Worm (Caenorhabditis elegans) whole organism, L2 larva: ENCODE data around the gene tatn-1.
A peak's percentile ranks its signal among the peaks of the same experiment; 100 is the strongest.

Experiments
- C34F6.9 ChIP-seq: fragments of 150-350 bp; optimal IDR thresholded peaks from 2 replicates; lab custom pipeline; 2014; ENCODE audit warnings: missing biosample characterization, missing genetic modification characterization
- F13H6.1 ChIP-seq: sonication (generic microtip); optimal IDR thresholded peaks from 2 replicates; lab custom pipeline; 2016; ENCODE audit warnings: missing genetic modification characterization, missing compliant biosample characterization
- Y55F3AM.14 ChIP-seq: fragments of 200-800 bp; sonication (Bioruptor generic); optimal IDR thresholded peaks from 2 replicates; lab custom pipeline; 2018; ENCODE audit warnings: mild to moderate bottlenecking, missing genetic modification characterization, missing compliant biosample characterization
- aly-2 ChIP-seq: fragments of 150-350 bp; optimal IDR thresholded peaks from 2 replicates; lab custom pipeline; 2014; ENCODE audit warnings: missing biosample characterization, missing genetic modification characterization
- ama-1 ChIP-seq: fragments of 150-350 bp; optimal IDR thresholded peaks from 2 replicates; lab custom pipeline; 2018; ENCODE audit warnings: inconsistent platforms
- blmp-1 ChIP-seq: sonication (generic microtip); optimal IDR thresholded peaks from 2 replicates; lab custom pipeline; 2017; ENCODE audit warnings: missing genetic modification characterization, mild to moderate bottlenecking, missing compliant biosample characterization, antibody characterized with exemption, moderate library complexity; ENCODE audit not compliant: insufficient read depth
- ceh-16 ChIP-seq: fragments of 150-350 bp; optimal IDR thresholded peaks from 2 replicates; lab custom pipeline; 2014; ENCODE audit warnings: missing biosample characterization, missing genetic modification characterization
- ceh-82 ChIP-seq: fragments of 150-350 bp; optimal IDR thresholded peaks from 2 replicates; lab custom pipeline; 2014; ENCODE audit warnings: missing biosample characterization, missing genetic modification characterization
- crh-2 ChIP-seq: sonication (generic microtip); optimal IDR thresholded peaks from 2 replicates; lab custom pipeline; 2017; ENCODE audit warnings: missing biosample characterization, missing genetic modification characterization
- dmd-4 ChIP-seq: sonication (generic microtip); optimal IDR thresholded peaks from 2 replicates; lab custom pipeline; 2017; ENCODE audit warnings: missing biosample characterization, missing genetic modification characterization
- egl-27 ChIP-seq: sonication (generic microtip); optimal IDR thresholded peaks from 3 replicates; lab custom pipeline; 2017; ENCODE audit warnings: missing biosample characterization, missing genetic modification reagents, missing genetic modification characterization
- elt-1 ChIP-seq: fragments of 150-350 bp; optimal IDR thresholded peaks from 2 replicates; lab custom pipeline; 2014; ENCODE audit warnings: missing biosample characterization, missing genetic modification characterization
- fos-1 ChIP-seq: fragments of 150-350 bp; optimal IDR thresholded peaks from 2 replicates; lab custom pipeline; 2014; ENCODE audit warnings: missing biosample characterization, missing genetic modification characterization
- gmeb-1 ChIP-seq: fragments of 150-350 bp; optimal IDR thresholded peaks from 2 replicates; lab custom pipeline; 2014; ENCODE audit warnings: missing biosample characterization, missing genetic modification characterization
- lin-11 ChIP-seq: fragments of 150-350 bp; sonication (generic microtip); optimal IDR thresholded peaks from 2 replicates; lab custom pipeline; 2014; ENCODE audit warnings: missing biosample characterization, missing genetic modification characterization, inconsistent platforms, mixed read lengths
- lin-39 ChIP-seq: fragments of 150-350 bp; optimal IDR thresholded peaks from 2 replicates; lab custom pipeline; 2014; ENCODE audit warnings: missing biosample characterization, missing genetic modification reagents, missing genetic modification characterization
- lsy-2 ChIP-seq, 2 experiments: fragments of 150-350 bp in 1 of 2; sonication (generic microtip) in 1 of 2; optimal IDR thresholded peaks; 2 replicates each; lab custom pipeline; 2014 to 2017; ENCODE audit warnings: missing biosample characterization in 2 of 2, missing genetic modification characterization in 2 of 2
- mab-5 ChIP-seq: fragments of 150-350 bp; optimal IDR thresholded peaks from 2 replicates; lab custom pipeline; 2014; ENCODE audit warnings: missing biosample characterization, missing genetic modification characterization
- mbf-1 ChIP-seq: sonication (generic microtip); optimal IDR thresholded peaks from 2 replicates; lab custom pipeline; 2017; ENCODE audit warnings: missing biosample characterization, missing genetic modification characterization
- mdl-1 ChIP-seq, 2 experiments: fragments of 150-350 bp in 1 of 2; sonication (generic microtip) in 1 of 2; optimal IDR thresholded peaks; 2 replicates each; lab custom pipeline; 2017; ENCODE audit warnings: missing biosample characterization in 2 of 2, missing genetic modification characterization in 2 of 2
- nhr-10 ChIP-seq: sonication (generic microtip); optimal IDR thresholded peaks from 2 replicates; lab custom pipeline; 2017; ENCODE audit warnings: missing biosample characterization, missing genetic modification characterization
- nhr-12 ChIP-seq: fragments of 150-350 bp; optimal IDR thresholded peaks from 2 replicates; lab custom pipeline; 2014; ENCODE audit warnings: missing biosample characterization, missing genetic modification characterization
- nhr-129 ChIP-seq: fragments of 150-350 bp; optimal IDR thresholded peaks from 2 replicates; lab custom pipeline; 2014; ENCODE audit warnings: missing biosample characterization, missing genetic modification characterization
- nhr-21 ChIP-seq: fragments of 150-350 bp; optimal IDR thresholded peaks from 2 replicates; lab custom pipeline; 2014; ENCODE audit warnings: missing biosample characterization, missing genetic modification characterization
- nhr-25 ChIP-seq: fragments of 150-350 bp; sonication (generic microtip); optimal IDR thresholded peaks from 3 replicates; lab custom pipeline; 2014; ENCODE audit warnings: missing biosample characterization, missing genetic modification characterization
- nhr-6 ChIP-seq: fragments of 150-350 bp; optimal IDR thresholded peaks from 2 replicates; lab custom pipeline; 2014; ENCODE audit warnings: missing biosample characterization, missing genetic modification characterization
- nhr-77 ChIP-seq: fragments of 150-350 bp; optimal IDR thresholded peaks from 2 replicates; lab custom pipeline; 2014; ENCODE audit warnings: missing biosample characterization, missing genetic modification characterization
- sem-4 ChIP-seq: fragments of 150-350 bp; optimal IDR thresholded peaks from 2 replicates; lab custom pipeline; 2014; ENCODE audit warnings: missing biosample characterization, missing genetic modification reagents, missing genetic modification characterization
- sma-3 ChIP-seq: sonication (generic microtip); optimal IDR thresholded peaks from 2 replicates; lab custom pipeline; 2016; ENCODE audit warnings: missing genetic modification reagents, missing genetic modification characterization, missing compliant biosample characterization
- sma-9 ChIP-seq, 2 experiments: fragments of 150-350 bp in 1 of 2; sonication (generic microtip) in 1 of 2; optimal IDR thresholded peaks; 2 replicates each; lab custom pipeline; 2014 to 2016; ENCODE audit warnings: missing genetic modification characterization in 2 of 2, mild to moderate bottlenecking in 1 of 2, missing biosample characterization in 1 of 2, missing compliant biosample characterization in 1 of 2, missing genetic modification reagents in 1 of 2, moderate library complexity in 1 of 2
- snpc-4 ChIP-seq: fragments of 150-350 bp; optimal IDR thresholded peaks from 2 replicates; lab custom pipeline; 2014; ENCODE audit warnings: missing biosample characterization, missing genetic modification characterization
- unc-39 ChIP-seq: fragments of 150-350 bp; optimal IDR thresholded peaks from 2 replicates; lab custom pipeline; 2014; ENCODE audit warnings: missing biosample characterization, missing genetic modification characterization
- unc-55 ChIP-seq: fragments of 150-350 bp; sonication (generic microtip); optimal IDR thresholded peaks from 3 replicates; lab custom pipeline; 2014; ENCODE audit warnings: missing biosample characterization, missing genetic modification reagents, missing genetic modification characterization
- unc-62 ChIP-seq: fragments of 150-350 bp; optimal IDR thresholded peaks from 2 replicates; lab custom pipeline; 2014; ENCODE audit warnings: missing biosample characterization, missing genetic modification reagents, missing genetic modification characterization
- zag-1 ChIP-seq: fragments of 150-350 bp; optimal IDR thresholded peaks from 2 replicates; lab custom pipeline; 2014; ENCODE audit warnings: missing biosample characterization, missing genetic modification characterization
- ztf-11 ChIP-seq: sonication (generic microtip); optimal IDR thresholded peaks from 2 replicates; lab custom pipeline; 2017; ENCODE audit warnings: missing biosample characterization, missing genetic modification characterization

Gene tatn-1

DNA sequence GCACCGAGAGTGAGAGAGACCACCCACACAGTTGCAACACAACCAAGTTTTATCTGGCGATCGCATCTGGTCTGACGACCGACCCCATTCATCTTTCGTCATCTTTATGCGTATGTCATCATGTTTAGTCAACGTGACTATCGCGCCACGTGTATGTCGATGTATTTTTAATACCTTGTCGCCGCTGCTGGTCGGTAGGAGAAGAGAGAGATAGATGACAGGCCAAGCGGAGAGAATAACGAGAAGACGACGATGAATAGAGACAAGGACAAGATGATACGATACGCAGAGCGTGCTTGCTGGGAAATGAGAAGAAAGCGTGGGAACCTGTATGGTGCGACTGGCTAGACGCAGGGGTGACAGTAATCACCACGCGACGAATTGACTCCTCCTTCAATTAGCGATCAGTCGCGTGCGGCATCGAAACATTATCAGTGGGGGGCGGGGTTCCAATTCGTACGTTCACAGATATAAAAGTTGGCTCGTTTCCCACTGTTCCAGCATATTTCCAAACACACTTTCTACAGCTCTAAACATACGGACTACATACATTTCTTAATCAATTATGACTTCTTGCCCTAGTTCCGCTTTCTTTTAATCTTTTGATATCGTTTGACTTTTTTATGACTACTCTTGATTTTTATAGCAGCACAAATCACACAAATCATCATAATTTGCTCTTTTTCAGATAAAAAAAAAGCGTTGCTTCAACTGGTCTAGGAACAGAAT is at the start of gene tatn-1:
Gene tatn-1, plus strand, starts transcription at position 689 of the 729 bp plus-strand sequence.
- TF ChIP-seq ceh-16 (tag; lab: Kevin White, UChicago) (peak; percentile 92), unc-55 (GFP tag; lab: Kevin White, UChicago) (no peak), lsy-2 (tag; optimal IDR thresholded peaks at IDR 0.05; lab: Kevin White, UChicago) (peak in 1 of 2 experiments; percentile 64), lin-11 (tag; lab: Kevin White, UChicago) (no peak), nhr-25 (peak; percentile 98), blmp-1 (peak; percentile 89), nhr-77 (tag; lab: Kevin White, UChicago) (peak; percentile 29), lin-39 (tag; lab: Kevin White, UChicago) (no peak), nhr-129 (tag; lab: Kevin White, UChicago) (peak; percentile 96), nhr-21 (tag; lab: Kevin White, UChicago) (peak; percentile 98), sma-9 (GFP tag; optimal IDR thresholded peaks at IDR 0.05; lab: Kevin White, UChicago) (peak; percentile 97), sma-9 (tag; optimal IDR thresholded peaks at IDR 0.05; lab: Kevin White, UChicago) (peak; percentile 40), crh-2 (peak; percentile 95), sem-4 (tag; lab: Kevin White, UChicago) (peak; percentile 86), ztf-11 (tag; lab: Kevin White, UChicago) (no peak), sma-3 (peak; percentile 97), dmd-4 (tag; lab: Kevin White, UChicago) (no peak), F13H6.1 (tag; lab: Kevin White, UChicago) (peak; percentile 86), C34F6.9 (peak; percentile 28), aly-2 (no peak), Y55F3AM.14 (GFP tag; lab: Kevin White, UChicago) (peak; percentile 93), egl-27 (tag; lab: Kevin White, UChicago) (peak; percentile 71), gmeb-1 (tag; lab: Kevin White, UChicago) (peak; percentile 67), nhr-6 (tag; lab: Kevin White, UChicago) (peak; percentile 59), mab-5 (tag; lab: Kevin White, UChicago) (no peak), fos-1 (peak; percentile 68), mdl-1 (tag; optimal IDR thresholded peaks at IDR 0.05; lab: Kevin White, UChicago) (peak; percentile 94 to 97), elt-1 (tag; lab: Kevin White, UChicago) (peak; percentile 67), nhr-12 (no peak)

DNA sequence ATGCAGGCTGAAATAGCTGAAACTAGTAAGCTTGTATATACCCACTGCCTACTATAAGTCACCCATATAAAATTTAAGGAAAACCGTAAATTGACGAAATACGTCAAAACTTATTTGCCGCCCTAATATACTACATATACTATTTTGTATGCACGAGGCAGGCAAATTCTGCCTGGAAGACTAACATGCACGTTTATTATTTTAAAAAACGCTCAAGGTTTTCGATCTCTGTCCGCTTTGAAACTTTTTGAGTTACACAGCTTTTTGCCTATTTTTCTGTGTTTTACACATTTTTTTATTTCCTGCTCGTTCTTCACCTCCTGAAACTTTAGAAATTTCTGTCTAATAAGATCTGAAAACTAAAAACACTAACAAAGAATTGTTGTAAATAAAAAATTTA is 47.6 kb upstream of the tatn-1 start:
- TF ChIP-seq ama-1 (lab: Kevin White, UChicago) (peak; percentile 21), ceh-16 (tag; lab: Kevin White, UChicago) (no peak), nhr-10 (tag; lab: Kevin White, UChicago) (no peak), unc-55 (GFP tag; lab: Kevin White, UChicago) (no peak), lsy-2 (tag; optimal IDR thresholded peaks at IDR 0.05; lab: Kevin White, UChicago) (peak in 1 of 2 experiments; percentile 34), egl-27 (tag; lab: Kevin White, UChicago) (no peak)

DNA sequence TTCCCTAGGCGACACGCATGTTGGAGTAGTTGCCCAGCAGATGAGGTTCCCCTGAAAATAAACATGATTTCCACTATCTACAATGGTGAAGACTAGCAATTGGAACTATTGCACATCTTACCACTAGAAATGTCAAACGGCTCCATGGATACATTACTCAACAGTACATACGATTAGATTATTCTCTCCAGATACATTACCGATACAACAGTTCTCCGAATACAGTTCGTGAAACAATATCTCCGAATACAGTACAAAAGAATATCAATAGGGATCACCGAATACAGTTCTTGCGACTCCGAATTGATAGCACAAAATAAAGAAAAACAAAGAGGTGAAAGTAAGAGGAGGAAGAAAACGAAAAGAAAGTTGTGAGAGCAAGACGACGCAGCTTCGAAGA is 47.0 kb upstream of the tatn-1 start, which contains the start of gene C05G5.7:
Gene C05G5.7, minus strand, starts transcription at position 1 of the 400 bp plus-strand sequence.
- no peak for TF ChIP-seq blmp-1
- TF ChIP-seq mbf-1 = no peak
- TF ChIP-seq snpc-4 (tag; lab: Kevin White, UChicago) = no peak
- TF ChIP-seq nhr-6 (tag; lab: Kevin White, UChicago) = no peak
- no peak for TF ChIP-seq nhr-10 (tag; lab: Kevin White, UChicago)
- no peak for TF ChIP-seq nhr-21 (tag; lab: Kevin White, UChicago)
- no peak for TF ChIP-seq zag-1 (tag; lab: Kevin White, UChicago)
- TF ChIP-seq unc-62 (GFP tag; lab: Kevin White, UChicago) = no peak
- no peak for TF ChIP-seq nhr-77 (tag; lab: Kevin White, UChicago)
- TF ChIP-seq ceh-82 (tag; lab: Kevin White, UChicago) = no peak
- TF ChIP-seq lsy-2 (tag; optimal IDR thresholded peaks at IDR 0.05; lab: Kevin White, UChicago) = no peak
- no peak for TF ChIP-seq lin-11 (tag; lab: Kevin White, UChicago)
- TF ChIP-seq nhr-25 = no peak
- TF ChIP-seq unc-39 (tag; lab: Kevin White, UChicago) = no peak
- TF ChIP-seq ztf-11 (tag; lab: Kevin White, UChicago) = no peak
